Fruit fly (Drosophila melanogaster) whole organism, wandering third instar larva: ENCODE results near the gene rdgA.
A peak's percentile ranks its signal among the peaks of the same experiment; 100 is the strongest.

Experiments used
- Abd-B ChIP-seq: fragments of >200 bp; optimal IDR thresholded peaks from 2 replicates; lab custom pipeline; 2017; ENCODE audit warnings: missing biosample characterization, missing genetic modification characterization
- CG32264 ChIP-seq: fragments of 200-800 bp; sonication (Bioruptor generic); optimal IDR thresholded peaks from 2 replicates; lab custom pipeline; 2016; ENCODE audit warnings: missing biosample characterization, missing genetic modification characterization
- CG9705 ChIP-seq: fragments of 200-800 bp; sonication (Bioruptor generic); optimal IDR thresholded peaks from 2 replicates; lab custom pipeline; 2018; ENCODE audit warnings: missing biosample characterization, mild to moderate bottlenecking, missing genetic modification characterization
- CrebA ChIP-seq: fragments of 200-800 bp; sonication (Bioruptor generic); optimal IDR thresholded peaks from 2 replicates; lab custom pipeline; 2016; ENCODE audit warnings: missing biosample characterization, mild to moderate bottlenecking, missing genetic modification characterization, borderline replicate concordance
- Dfd ChIP-seq: fragments of >200 bp; optimal IDR thresholded peaks from 2 replicates; lab custom pipeline; 2017; ENCODE audit warnings: missing biosample characterization, missing genetic modification characterization
- Dif ChIP-seq: fragments of 200-275, 200-300 bp; sonication (Bioruptor generic); optimal IDR thresholded peaks from 2 replicates; lab custom pipeline; 2018; ENCODE audit warnings: missing biosample characterization, missing genetic modification characterization; ENCODE audit not compliant: partially characterized antibody
- GATAd ChIP-seq: sonication (Bioruptor generic); optimal IDR thresholded peaks from 2 replicates; lab custom pipeline; 2016; ENCODE audit warnings: missing biosample characterization, missing genetic modification characterization
- HLH106 ChIP-seq: fragments of 200-800 bp; optimal IDR thresholded peaks from 3 replicates; lab custom pipeline; 2019; ENCODE audit warnings: missing biosample characterization, mild to moderate bottlenecking, missing genetic modification characterization, moderate library complexity
- Hnf4 ChIP-seq: fragments of 200-800 bp; sonication (Bioruptor generic); optimal IDR thresholded peaks from 2 replicates; lab custom pipeline; 2016; ENCODE audit warnings: missing biosample characterization, mild to moderate bottlenecking, missing genetic modification characterization
- Hr78 ChIP-seq: fragments of >200 bp; optimal IDR thresholded peaks from 2 replicates; lab custom pipeline; 2017; ENCODE audit warnings: missing biosample characterization, missing genetic modification characterization
- Hr83 ChIP-seq: fragments of 200-300 bp; sonication (Bioruptor generic); optimal IDR thresholded peaks from 2 replicates; lab custom pipeline; 2016; ENCODE audit warnings: missing biosample characterization, mild to moderate bottlenecking, missing genetic modification characterization, moderate library complexity; ENCODE audit not compliant: poor library complexity, severe bottlenecking
- Jra ChIP-seq: sonication (Bioruptor generic); optimal IDR thresholded peaks from 2 replicates; lab custom pipeline; 2016; ENCODE audit warnings: missing biosample characterization, missing genetic modification characterization
- Mio ChIP-seq: sonication (Bioruptor generic); optimal IDR thresholded peaks from 2 replicates; lab custom pipeline; 2016; ENCODE audit warnings: missing biosample characterization, missing genetic modification characterization
- Myc ChIP-seq: fragments of >200 bp; optimal IDR thresholded peaks from 2 replicates; lab custom pipeline; 2017
- N ChIP-seq: fragments of >200 bp; optimal IDR thresholded peaks from 2 replicates; lab custom pipeline; 2018; ENCODE audit warnings: missing biosample characterization, missing external identifiers, missing genetic modification characterization
- OdsH ChIP-seq: fragments of 200-800 bp; sonication (Bioruptor generic); optimal IDR thresholded peaks from 2 replicates; lab custom pipeline; 2016; ENCODE audit warnings: missing biosample characterization, mild to moderate bottlenecking, missing genetic modification characterization
- Rel ChIP-seq, 2 experiments: fragments of 200-800 bp; sonication (Bioruptor generic) in 1 of 2; optimal IDR thresholded peaks; 2 replicates in 1 of 2; 3 replicates in 1 of 2; lab custom pipeline; 2016 to 2019; ENCODE audit warnings: mild to moderate bottlenecking in 2 of 2, missing biosample characterization in 2 of 2, missing genetic modification characterization in 2 of 2, moderate library complexity in 1 of 2
- Sp1 ChIP-seq: fragments of 200-800 bp; sonication (Bioruptor generic); optimal IDR thresholded peaks from 3 replicates; lab custom pipeline; 2019; ENCODE audit warnings: missing biosample characterization, mild to moderate bottlenecking, missing genetic modification characterization, moderate library complexity
- Vsx2 ChIP-seq: fragments of 200-300, 225-300 bp; sonication (Bioruptor generic); optimal IDR thresholded peaks from 2 replicates; lab custom pipeline; 2018; ENCODE audit warnings: missing biosample characterization, missing genetic modification characterization; ENCODE audit not compliant: partially characterized antibody
- br ChIP-seq: fragments of 200-800 bp; sonication (Bioruptor generic); optimal IDR thresholded peaks from 2 replicates; lab custom pipeline; 2016; ENCODE audit warnings: missing biosample characterization, missing genetic modification characterization
- brk ChIP-seq: fragments of 200-800 bp; sonication (Bioruptor generic); optimal IDR thresholded peaks from 2 replicates; lab custom pipeline; 2016; ENCODE audit warnings: missing biosample characterization, mild to moderate bottlenecking, missing genetic modification characterization
- dl ChIP-seq, 2 experiments: fragments of 175-275, 200-275 bp in 1 of 2; fragments of 200-275 bp in 1 of 2; sonication (Bioruptor generic); optimal IDR thresholded peaks; lab custom pipeline; 2018; ENCODE audit warnings: mild to moderate bottlenecking in 2 of 2, missing biosample characterization in 2 of 2, missing genetic modification characterization in 2 of 2, moderate library complexity in 2 of 2; ENCODE audit not compliant: partially characterized antibody in 2 of 2, insufficient read depth in 1 of 2
- dmrt93B ChIP-seq: fragments of 200-800 bp; sonication (Bioruptor generic); optimal IDR thresholded peaks from 2 replicates; lab custom pipeline; 2018; ENCODE audit warnings: missing biosample characterization, mild to moderate bottlenecking, missing genetic modification characterization
- dsf ChIP-seq: sonication (Bioruptor generic); optimal IDR thresholded peaks from 2 replicates; lab custom pipeline; 2016; ENCODE audit warnings: missing biosample characterization, missing genetic modification characterization, borderline replicate concordance
- ey ChIP-seq: fragments of 200-800 bp; sonication (Bioruptor generic); optimal IDR thresholded peaks from 2 replicates; lab custom pipeline; 2016; ENCODE audit warnings: missing biosample characterization, missing genetic modification characterization
- foxo ChIP-seq, 2 experiments: fragments of 200-800 bp; sonication (Bioruptor generic); optimal IDR thresholded peaks; 2 replicates in 1 of 2; 3 replicates in 1 of 2; lab custom pipeline; 2016 to 2017; ENCODE audit warnings: missing biosample characterization in 2 of 2, missing genetic modification characterization in 2 of 2
- fru ChIP-seq: fragments of 200-800 bp; sonication (Bioruptor generic); optimal IDR thresholded peaks from 3 replicates; lab custom pipeline; 2016; ENCODE audit warnings: missing biosample characterization, mild to moderate bottlenecking, missing genetic modification characterization
- h ChIP-seq: fragments of 200-800 bp; sonication (Bioruptor generic); optimal IDR thresholded peaks from 3 replicates; lab custom pipeline; 2016; ENCODE audit warnings: missing biosample characterization, mild to moderate bottlenecking, missing genetic modification characterization
- jim ChIP-seq: fragments of 175-275, 200-325 bp; sonication (Bioruptor generic); optimal IDR thresholded peaks from 2 replicates; lab custom pipeline; 2016; ENCODE audit warnings: missing biosample characterization, mild to moderate bottlenecking, missing genetic modification characterization
- lola ChIP-seq: fragments of >200 bp; optimal IDR thresholded peaks from 2 replicates; lab custom pipeline; 2017; ENCODE audit warnings: missing biosample characterization, missing genetic modification characterization
- pan ChIP-seq: fragments of >200 bp; optimal IDR thresholded peaks from 2 replicates; lab custom pipeline; 2017
- psq ChIP-seq: fragments of 200-800 bp; sonication (Bioruptor generic); optimal IDR thresholded peaks from 3 replicates; lab custom pipeline; 2017; ENCODE audit warnings: missing biosample characterization, mild to moderate bottlenecking, missing genetic modification characterization, moderate library complexity
- rgr ChIP-seq: fragments of 200-800 bp; sonication (Bioruptor generic); optimal IDR thresholded peaks from 3 replicates; lab custom pipeline; 2016; ENCODE audit warnings: missing biosample characterization, mild to moderate bottlenecking, missing genetic modification characterization
- sage ChIP-seq: fragments of 200-800 bp; sonication (Bioruptor generic); optimal IDR thresholded peaks from 2 replicates; lab custom pipeline; 2016; ENCODE audit warnings: missing biosample characterization, mild to moderate bottlenecking, missing genetic modification characterization
- sv ChIP-seq: fragments of 200-800 bp; sonication (Bioruptor generic); optimal IDR thresholded peaks from 3 replicates; lab custom pipeline; 2016; ENCODE audit warnings: missing biosample characterization, missing genetic modification characterization
- tai ChIP-seq: sonication (Bioruptor generic); optimal IDR thresholded peaks from 2 replicates; lab custom pipeline; 2016; ENCODE audit warnings: missing biosample characterization, missing genetic modification characterization
- usp ChIP-seq: fragments of >200 bp; optimal IDR thresholded peaks from 2 replicates; lab custom pipeline; 2017; ENCODE audit warnings: missing biosample characterization, missing genetic modification characterization
- woc ChIP-seq: sonication (Bioruptor generic); optimal IDR thresholded peaks from 2 replicates; lab custom pipeline; 2016; ENCODE audit warnings: missing biosample characterization, mild to moderate bottlenecking, missing genetic modification characterization

The rdgA gene

dm6 chrX:9046383-9046941, 139.6 kb downstream of the rdgA start:
- peak; percentile 28 for TF ChIP-seq fru (GFP tag; lab: Kevin White, UChicago)
- peak; percentile 14 for TF ChIP-seq br (GFP tag; lab: Kevin White, UChicago)
- no peak for TF ChIP-seq N (GFP tag; lab: Kevin White, UChicago)
- TF ChIP-seq foxo (GFP tag; optimal IDR thresholded peaks at IDR 0.05; lab: Kevin White, UChicago): peak in 1 of 2 experiments; percentile 22
- no peak for TF ChIP-seq Abd-B (GFP tag; lab: Kevin White, UChicago)
- no peak for TF ChIP-seq Rel (GFP tag; optimal IDR thresholded peaks at IDR 0.05; lab: Kevin White, UChicago)
- TF ChIP-seq Rel (tag; optimal IDR thresholded peaks at IDR 0.05; lab: Kevin White, UChicago): no peak
- TF ChIP-seq psq (GFP tag; lab: Kevin White, UChicago): peak; percentile 13
- peak; percentile 8 for TF ChIP-seq h (GFP tag; lab: Kevin White, UChicago)
- peak; percentile 12 for TF ChIP-seq ey
- no peak for TF ChIP-seq CG9705 (GFP tag; lab: Kevin White, UChicago)
- TF ChIP-seq, all 38 proteins: peak for 6

dm6 chrX:9046986-9047385, 140.1 kb downstream of the rdgA start:
- no peak for TF ChIP-seq Hnf4
- peak in 1 of 2 experiments; percentile 32 for TF ChIP-seq foxo (GFP tag; optimal IDR thresholded peaks at IDR 0.05; lab: Kevin White, UChicago)
- no peak for TF ChIP-seq Mio (GFP tag; lab: Kevin White, UChicago)
- TF ChIP-seq dmrt93B (GFP tag; lab: Kevin White, UChicago): no peak
- TF ChIP-seq Hr83 (GFP tag; lab: Kevin White, UChicago): no peak
- TF ChIP-seq HLH106 (tag; lab: Kevin White, UChicago): peak; percentile 13
- no peak for TF ChIP-seq br (GFP tag; lab: Kevin White, UChicago)
- peak; percentile 0 for TF ChIP-seq h (GFP tag; lab: Kevin White, UChicago)
- TF ChIP-seq CG32264: no peak
- peak; percentile 6 for TF ChIP-seq OdsH (GFP tag; lab: Kevin White, UChicago)

- TF ChIP-seq Mio (GFP tag; lab: Kevin White, UChicago) (no peak), CG9705 (GFP tag; lab: Kevin White, UChicago) (no peak), foxo (GFP tag; optimal IDR thresholded peaks at IDR 0.05; lab: Kevin White, UChicago) (peak in 1 of 2 experiments; percentile 32), sv (peak; percentile 13), rgr (GFP tag; lab: Kevin White, UChicago) (peak; percentile 40), dsf (GFP tag; lab: Kevin White, UChicago) (no peak), N (GFP tag; lab: Kevin White, UChicago) (no peak), OdsH (GFP tag; lab: Kevin White, UChicago) (no peak), usp (GFP tag; lab: Kevin White, UChicago) (no peak), GATAd (GFP tag; lab: Kevin White, UChicago) (no peak), Jra (GFP tag; lab: Kevin White, UChicago) (no peak), CrebA (GFP tag; lab: Kevin White, UChicago) (no peak), Myc (no peak), Dif (GFP tag; lab: Kevin White, UChicago) (no peak), Abd-B (GFP tag; lab: Kevin White, UChicago) (no peak), jim (GFP tag; lab: Kevin White, UChicago) (no peak), pan (lab: Kevin White, UChicago) (no peak), Rel (GFP tag; optimal IDR thresholded peaks at IDR 0.05; lab: Kevin White, UChicago) (no peak), Rel (tag; optimal IDR thresholded peaks at IDR 0.05; lab: Kevin White, UChicago) (no peak), ey (peak; percentile 43), tai (GFP tag; lab: Kevin White, UChicago) (no peak), lola (GFP tag; lab: Kevin White, UChicago) (no peak), Hr83 (GFP tag; lab: Kevin White, UChicago) (no peak), Sp1 (GFP tag; lab: Kevin White, UChicago) (peak; percentile 29), HLH106 (tag; lab: Kevin White, UChicago) (peak; percentile 38), Dfd (GFP tag; lab: Kevin White, UChicago) (no peak), Hr78 (GFP tag; lab: Kevin White, UChicago) (no peak), Hnf4 (no peak), dmrt93B (GFP tag; lab: Kevin White, UChicago) (no peak), brk (no peak), sage (GFP tag; lab: Kevin White, UChicago) (no peak), psq (GFP tag; lab: Kevin White, UChicago) (peak; percentile 98), fru (GFP tag; lab: Kevin White, UChicago) (peak; percentile 46), br (GFP tag; lab: Kevin White, UChicago) (no peak), h (GFP tag; lab: Kevin White, UChicago) (peak; percentile 44), CG32264 (no peak), Vsx2 (no peak), dl (GFP tag; optimal IDR thresholded peaks at IDR 0.05; lab: Kevin White, UChicago; ENCODE audit: insufficient read depth in 1 of 2, partially characterized antibody in 2 of 2) (no peak), woc (GFP tag; lab: Kevin White, UChicago) (peak; percentile 47)
Measured at dm6 chrX:9047725-9048384, 141.0 kb downstream of the rdgA start.
